Fruit fly (Drosophila melanogaster) whole organism, embryonic: ENCODE data around the gene ppk24.

Experiments used
- Atf3 ChIP-seq: fragments of 200-800 bp; sonication (Bioruptor generic); optimal IDR thresholded peaks from 3 replicates; lab custom pipeline; 2016; ENCODE audit warnings: missing biosample characterization, missing genetic modification characterization
- Atf6 ChIP-seq: fragments of 200-800 bp; sonication (Bioruptor generic); IDR thresholded peaks from 2 replicates; pipeline ENCODE4 v1.3.6; 2022; ENCODE audit warnings: missing biosample characterization, missing genetic modification characterization
- CG11560 ChIP-seq: fragments of 200-800 bp; sonication (Bioruptor generic); IDR thresholded peaks from 3 replicates; pipeline ENCODE4 v1.3.6; 2022; ENCODE audit warnings: missing biosample characterization, missing genetic modification characterization
- CG13296 ChIP-seq: fragments of 200-800 bp; sonication (Bioruptor generic); optimal IDR thresholded peaks from 3 replicates; lab custom pipeline; 2018; ENCODE audit warnings: missing biosample characterization, mild to moderate bottlenecking, missing genetic modification characterization
- CG14441 ChIP-seq: fragments of 200-800 bp; sonication (Bioruptor generic); IDR thresholded peaks from 2 replicates; pipeline ENCODE4 v1.3.6; 2022; ENCODE audit warnings: missing biosample characterization, missing genetic modification characterization
- CG15073 ChIP-seq: fragments of 200-800 bp; sonication (Bioruptor generic); optimal IDR thresholded peaks from 2 replicates; lab custom pipeline; 2016; ENCODE audit warnings: missing biosample characterization, missing genetic modification characterization
- CG1602 ChIP-seq: fragments of 200-800 bp; sonication (Bioruptor generic); optimal IDR thresholded peaks from 3 replicates; lab custom pipeline; 2016; ENCODE audit warnings: missing biosample characterization, missing genetic modification characterization
- CG17328 ChIP-seq: fragments of 200-800 bp; sonication (Bioruptor generic); IDR thresholded peaks from 2 replicates; pipeline ENCODE4 v1.3.6; 2022; ENCODE audit warnings: missing biosample characterization, missing genetic modification characterization
- CG17359 ChIP-seq: fragments of 200-800 bp; sonication (Bioruptor generic); optimal IDR thresholded peaks from 3 replicates; lab custom pipeline; 2018; ENCODE audit warnings: missing biosample characterization, mild to moderate bottlenecking, missing genetic modification characterization, moderate library complexity
- CG18262 ChIP-seq: fragments of 200-800 bp; optimal IDR thresholded peaks from 3 replicates; lab custom pipeline; 2019; ENCODE audit warnings: missing biosample characterization, mild to moderate bottlenecking, missing genetic modification characterization, moderate library complexity
- CG18764 ChIP-seq: fragments of 200-800 bp; sonication (Bioruptor generic); optimal IDR thresholded peaks from 3 replicates; lab custom pipeline; 2016; ENCODE audit warnings: missing biosample characterization, missing genetic modification characterization
- CG31224 ChIP-seq: fragments of 200-800 bp; sonication (Bioruptor generic); IDR thresholded peaks from 2 replicates; pipeline ENCODE4 v1.3.6; 2022; ENCODE audit warnings: missing biosample characterization, missing genetic modification characterization
- CG31441 ChIP-seq: fragments of 200-800 bp; sonication (Bioruptor generic); IDR thresholded peaks from 2 replicates; pipeline ENCODE4 v1.3.6; 2022; ENCODE audit warnings: missing biosample characterization, missing genetic modification characterization
- CG42726 ChIP-seq: fragments of 200-800 bp; sonication (Bioruptor generic); IDR thresholded peaks from 2 replicates; pipeline ENCODE4 v1.3.6; 2022; ENCODE audit warnings: missing biosample characterization, missing genetic modification characterization; ENCODE audit not compliant: partially characterized antibody
- CG4424 ChIP-seq: fragments of 200-800 bp; sonication (Bioruptor generic); optimal IDR thresholded peaks from 3 replicates; lab custom pipeline; 2016; ENCODE audit warnings: missing biosample characterization, missing genetic modification characterization
- CG4854 ChIP-seq: fragments of 200-800 bp; sonication (Bioruptor generic); optimal IDR thresholded peaks from 2 replicates; lab custom pipeline; 2016; ENCODE audit warnings: missing biosample characterization, missing genetic modification characterization, inconsistent platforms
- CG6175 ChIP-seq: fragments of 200-800 bp; sonication (Bioruptor generic); IDR thresholded peaks from 3 replicates; pipeline ENCODE4 v1.3.6; 2022; ENCODE audit warnings: missing biosample characterization, missing genetic modification characterization
- Dip2 ChIP-seq: fragments of 200-800 bp; sonication (Bioruptor generic); IDR thresholded peaks from 2 replicates; pipeline ENCODE4 v1.3.6; 2022; ENCODE audit warnings: missing biosample characterization, missing genetic modification characterization
- E2f1 ChIP-seq: fragments of 200-800 bp; sonication (Bioruptor generic); IDR thresholded peaks from 2 replicates; pipeline ENCODE4 v1.3.6; 2022; ENCODE audit warnings: missing biosample characterization, missing genetic modification characterization
- Fer1 ChIP-seq: fragments of 200-800 bp; sonication (Bioruptor generic); optimal IDR thresholded peaks from 2 replicates; lab custom pipeline; 2017; ENCODE audit warnings: missing biosample characterization, mild to moderate bottlenecking, missing genetic modification characterization
- HLH3B ChIP-seq: fragments of 200-800 bp; sonication (Bioruptor generic); IDR thresholded peaks from 2 replicates; pipeline ENCODE4 v1.3.6; 2022; ENCODE audit warnings: missing biosample characterization, missing genetic modification characterization
- HLH54F ChIP-seq: fragments of 200-800 bp; sonication (Bioruptor generic); optimal IDR thresholded peaks from 3 replicates; lab custom pipeline; 2016; ENCODE audit warnings: missing biosample characterization, missing genetic modification characterization
- Hr39 ChIP-seq: fragments of >200 bp; optimal IDR thresholded peaks from 2 replicates; lab custom pipeline; 2017
- Mes4 ChIP-seq: fragments of 200-800 bp; sonication (Bioruptor generic); optimal IDR thresholded peaks from 2 replicates; lab custom pipeline; 2016; ENCODE audit warnings: missing biosample characterization, missing genetic modification characterization
- Neu2 ChIP-seq: fragments of 200-800 bp; sonication (Bioruptor generic); optimal IDR thresholded peaks from 3 replicates; lab custom pipeline; 2016; ENCODE audit warnings: missing biosample characterization, missing genetic modification characterization, borderline replicate concordance
- Oli ChIP-seq: fragments of 200-800 bp; sonication (Bioruptor generic); optimal IDR thresholded peaks from 2 replicates; lab custom pipeline; 2018; ENCODE audit warnings: missing biosample characterization, mild to moderate bottlenecking, missing genetic modification characterization, moderate library complexity
- Ptx1 ChIP-seq: fragments of 200-800 bp; sonication (Bioruptor generic); IDR thresholded peaks from 2 replicates; pipeline ENCODE4 v1.3.6; 2022; ENCODE audit warnings: missing biosample characterization, missing genetic modification characterization
- Rfx ChIP-seq: fragments of 200-800 bp; sonication (Bioruptor generic); IDR thresholded peaks from 2 replicates; pipeline ENCODE4 v1.3.6; 2022; ENCODE audit warnings: missing biosample characterization, missing genetic modification characterization
- Scr ChIP-seq: fragments of 200-800 bp; sonication (Bioruptor generic); IDR thresholded peaks from 2 replicates; pipeline ENCODE4 v1.3.6; 2022; ENCODE audit warnings: missing biosample characterization, missing genetic modification characterization; ENCODE audit not compliant: partially characterized antibody
- Side ChIP-seq: fragments of 200-800 bp; sonication (Bioruptor generic); optimal IDR thresholded peaks from 2 replicates; lab custom pipeline; 2016; ENCODE audit warnings: missing biosample characterization, missing genetic modification characterization
- ac ChIP-seq: fragments of 200-800 bp; sonication (Bioruptor generic); optimal IDR thresholded peaks from 3 replicates; lab custom pipeline; 2017; ENCODE audit warnings: missing biosample characterization, mild to moderate bottlenecking, missing genetic modification characterization
- btn ChIP-seq: fragments of 200-800 bp; sonication (Bioruptor generic); optimal IDR thresholded peaks from 2 replicates; lab custom pipeline; 2016; ENCODE audit warnings: missing biosample characterization, missing genetic modification characterization
- dan ChIP-seq: fragments of 200-800 bp; sonication (Bioruptor generic); IDR thresholded peaks from 2 replicates; pipeline ENCODE4 v1.3.6; 2022; ENCODE audit warnings: missing biosample characterization, missing genetic modification characterization
- danr ChIP-seq: fragments of 200-800 bp; sonication (Bioruptor generic); IDR thresholded peaks from 2 replicates; pipeline ENCODE4 v1.3.6; 2022; ENCODE audit warnings: missing biosample characterization, missing genetic modification characterization
- dm ChIP-seq: fragments of 200-800 bp; sonication (Bioruptor generic); optimal IDR thresholded peaks from 3 replicates; lab custom pipeline; 2016; ENCODE audit warnings: missing biosample characterization, missing genetic modification characterization
- ems ChIP-seq: fragments of 200-800 bp; sonication (Bioruptor generic); optimal IDR thresholded peaks from 3 replicates; lab custom pipeline; 2016; ENCODE audit warnings: missing biosample characterization, missing genetic modification characterization
- fd102C ChIP-seq: fragments of 200-800 bp; sonication (Bioruptor generic); optimal IDR thresholded peaks from 2 replicates; lab custom pipeline; 2018; ENCODE audit warnings: missing biosample characterization, mild to moderate bottlenecking, missing genetic modification characterization, moderate library complexity
- fru ChIP-seq: fragments of >200 bp; optimal IDR thresholded peaks from 2 replicates; lab custom pipeline; 2017
- gro ChIP-seq: fragments of 200-800 bp; sonication (Bioruptor generic); optimal IDR thresholded peaks from 2 replicates; lab custom pipeline; 2016; ENCODE audit warnings: missing biosample characterization, missing genetic modification characterization
- gt ChIP-seq: fragments of 200-800 bp; sonication (Bioruptor generic); IDR thresholded peaks from 2 replicates; pipeline ENCODE4 v1.3.6; 2022; ENCODE audit warnings: missing biosample characterization, missing genetic modification characterization
- inv ChIP-seq: fragments of 200-800 bp; sonication (Bioruptor generic); IDR thresholded peaks from 2 replicates; pipeline ENCODE4 v1.3.6; 2022; ENCODE audit warnings: missing biosample characterization, missing genetic modification characterization; ENCODE audit not compliant: partially characterized antibody
- nau ChIP-seq: fragments of 200-800 bp; sonication (Bioruptor generic); optimal IDR thresholded peaks from 3 replicates; lab custom pipeline; 2017; ENCODE audit warnings: missing biosample characterization, mild to moderate bottlenecking, missing genetic modification characterization, missing genetic modification reagents
- org-1 ChIP-seq: fragments of 200-800 bp; sonication (Bioruptor generic); optimal IDR thresholded peaks from 2 replicates; lab custom pipeline; 2017; ENCODE audit warnings: missing biosample characterization, missing genetic modification characterization
- phol ChIP-seq: fragments of 200-800 bp; sonication (Bioruptor generic); optimal IDR thresholded peaks from 3 replicates; lab custom pipeline; 2018; ENCODE audit warnings: missing biosample characterization, mild to moderate bottlenecking, missing genetic modification characterization, moderate library complexity
- row ChIP-seq: fragments of 200-800 bp; sonication (Bioruptor generic); IDR thresholded peaks from 3 replicates; pipeline ENCODE4 v1.3.6; 2022; ENCODE audit warnings: missing biosample characterization, missing genetic modification characterization
- salm ChIP-seq: fragments of 200-800 bp; sonication (Bioruptor generic); optimal IDR thresholded peaks from 2 replicates; lab custom pipeline; 2018; ENCODE audit warnings: missing biosample characterization, mild to moderate bottlenecking, missing genetic modification characterization
- sisA ChIP-seq: fragments of 200-800 bp; sonication (Bioruptor generic); IDR thresholded peaks from 2 replicates; pipeline ENCODE4 v1.3.6; 2022; ENCODE audit warnings: missing biosample characterization, missing genetic modification characterization
- slbo ChIP-seq: fragments of 200-800 bp; sonication (Bioruptor generic); IDR thresholded peaks from 2 replicates; pipeline ENCODE4 v1.3.6; 2022; ENCODE audit warnings: missing biosample characterization, missing genetic modification characterization
- so ChIP-seq: fragments of 200-800 bp; sonication (Bioruptor generic); IDR thresholded peaks from 3 replicates; pipeline ENCODE4 v1.3.6; 2022; ENCODE audit warnings: missing biosample characterization, missing genetic modification characterization
- ssp ChIP-seq: fragments of 200-800 bp; sonication (Bioruptor generic); IDR thresholded peaks from 2 replicates; pipeline ENCODE4 v1.3.6; 2022; ENCODE audit warnings: missing biosample characterization, missing genetic modification characterization
- sug ChIP-seq: fragments of 200-800 bp; optimal IDR thresholded peaks from 2 replicates; lab custom pipeline; 2019; ENCODE audit warnings: missing biosample characterization, mild to moderate bottlenecking, missing genetic modification characterization, moderate library complexity
- tll ChIP-seq, 2 experiments: fragments of 200-800 bp in 1 of 2; fragments of >200 bp in 1 of 2; sonication (Bioruptor generic) in 1 of 2; optimal IDR thresholded peaks; 2 replicates each; lab custom pipeline; 2017 to 2019; ENCODE audit warnings: missing biosample characterization in 2 of 2, missing genetic modification characterization in 2 of 2, mild to moderate bottlenecking in 1 of 2, moderate library complexity in 1 of 2

Gene ppk24

dm6 chr3R:31222125-31222889 is 43.2 kb upstream of the ppk24 start (continued):
- TF ChIP-seq Ptx1 = no peak
- peak; percentile 77 for TF ChIP-seq ems (GFP tag; lab: Kevin White, UChicago)
- TF ChIP-seq ssp (GFP tag; lab: Robert Waterston, UW) = no peak
- TF ChIP-seq Atf6 (GFP tag; lab: Robert Waterston, UW) = no peak
- TF ChIP-seq nau = peak; percentile 77
- TF ChIP-seq Oli (tag; lab: Kevin White, UChicago) = peak; percentile 88
- no peak for TF ChIP-seq gt (GFP tag; lab: Robert Waterston, UW)
- TF ChIP-seq sug = peak; percentile 72
- TF ChIP-seq E2f1 (GFP tag; lab: Robert Waterston, UW) = no peak
- peak; percentile 79 for TF ChIP-seq phol (tag; lab: Kevin White, UChicago)
- TF ChIP-seq dm = peak; percentile 40
- peak; percentile 69 for TF ChIP-seq gro (GFP tag; lab: Kevin White, UChicago)
- no peak for TF ChIP-seq HLH3B (GFP tag; lab: Robert Waterston, UW)
- peak; percentile 84 for TF ChIP-seq CG18262 (tag; lab: Kevin White, UChicago)
- TF ChIP-seq CG4424 (GFP tag; lab: Kevin White, UChicago) = peak; percentile 68
- TF ChIP-seq sisA (GFP tag; lab: Robert Waterston, UW) = no peak
- TF ChIP-seq Hr39 (lab: Kevin White, UChicago) = no peak
- TF ChIP-seq Atf3 (GFP tag; lab: Kevin White, UChicago) = peak; percentile 76
- peak; percentile 73 for TF ChIP-seq CG1602 (GFP tag; lab: Kevin White, UChicago)
- TF ChIP-seq CG17328 (GFP tag; lab: Robert Waterston, UW) = no peak
- TF ChIP-seq Dip2 (GFP tag; lab: Robert Waterston, UW) = no peak
- TF ChIP-seq CG31224 (GFP tag; lab: Robert Waterston, UW) = no peak
- TF ChIP-seq Rfx (GFP tag; lab: Robert Waterston, UW) = no peak
- peak; percentile 78 for TF ChIP-seq CG13296 (GFP tag; lab: Kevin White, UChicago)
- peak; percentile 32 for TF ChIP-seq fd102C (GFP tag; lab: Kevin White, UChicago)
- peak; percentile 90 for TF ChIP-seq org-1 (GFP tag; lab: Kevin White, UChicago)
- no peak for TF ChIP-seq danr (GFP tag; lab: Robert Waterston, UW)
- no peak for TF ChIP-seq row
- no peak for TF ChIP-seq CG14441 (GFP tag; lab: Robert Waterston, UW)
- TF ChIP-seq HLH54F = peak; percentile 79
- TF ChIP-seq btn = peak; percentile 35
- peak; percentile 85 for TF ChIP-seq Side (GFP tag; lab: Kevin White, UChicago)
- TF ChIP-seq ac (GFP tag; lab: Kevin White, UChicago) = peak; percentile 77
- no peak for TF ChIP-seq inv (GFP tag; lab: Robert Waterston, UW)
- peak; percentile 93 for TF ChIP-seq Fer1
- no peak for TF ChIP-seq Scr (GFP tag; lab: Robert Waterston, UW)
- TF ChIP-seq dan (GFP tag; lab: Robert Waterston, UW) = no peak
- TF ChIP-seq CG31441 = no peak
- TF ChIP-seq CG42726 (GFP tag; lab: Robert Waterston, UW) = no peak
- no peak for TF ChIP-seq CG11560
- TF ChIP-seq CG17359 (tag; lab: Kevin White, UChicago) = peak; percentile 81
- no peak for TF ChIP-seq so (GFP tag; lab: Robert Waterston, UW)
- TF ChIP-seq Neu2 (GFP tag; lab: Kevin White, UChicago) = peak; percentile 16
- TF ChIP-seq fru (lab: Kevin White, UChicago) = no peak
- TF ChIP-seq tll (GFP tag; optimal IDR thresholded peaks at IDR 0.05; lab: Kevin White, UChicago) = peak in 1 of 2 experiments; percentile 20
- TF ChIP-seq CG18764 (GFP tag; lab: Kevin White, UChicago) = peak; percentile 71
- no peak for TF ChIP-seq slbo (GFP tag; lab: Robert Waterston, UW)
- TF ChIP-seq CG6175 = no peak
- peak; percentile 66 for TF ChIP-seq salm (tag; lab: Kevin White, UChicago)
- TF ChIP-seq Mes4 = peak; percentile 82
- TF ChIP-seq CG4854 (GFP tag; lab: Kevin White, UChicago) = peak; percentile 50
- no peak for TF ChIP-seq CG15073 (GFP tag; lab: Kevin White, UChicago)
